Fruit fly (Drosophila melanogaster) whole organism, prepupa: ENCODE results near the gene CG5853.
A peak's percentile ranks its signal among the peaks of the same experiment; 100 is the strongest.

Experiments
- CG10631 ChIP-seq: fragments of 200-800 bp; sonication (Bioruptor generic); optimal IDR thresholded peaks from 2 replicates; lab custom pipeline; 2016; ENCODE audit warnings: missing biosample characterization, missing genetic modification characterization
- CG10669 ChIP-seq: fragments of 200-800 bp; sonication (Bioruptor generic); optimal IDR thresholded peaks from 3 replicates; lab custom pipeline; 2018; ENCODE audit warnings: missing biosample characterization, mild to moderate bottlenecking, missing genetic modification characterization, moderate library complexity
- CG11762 ChIP-seq: fragments of 200-800 bp; sonication (Bioruptor generic); optimal IDR thresholded peaks from 3 replicates; lab custom pipeline; 2016; ENCODE audit warnings: missing biosample characterization, missing genetic modification characterization; ENCODE audit not compliant: insufficient read depth
- CG11902 ChIP-seq: fragments of 200-800 bp; sonication (Bioruptor generic); optimal IDR thresholded peaks from 3 replicates; lab custom pipeline; 2016; ENCODE audit warnings: missing biosample characterization, missing genetic modification characterization
- CG15336 ChIP-seq: fragments of 200-800 bp; sonication (Bioruptor generic); IDR thresholded peaks from 2 replicates; pipeline ENCODE4 v1.3.6; 2022; ENCODE audit warnings: missing biosample characterization, missing genetic modification characterization
- CG1621 ChIP-seq: fragments of 200-800 bp; sonication (Bioruptor generic); optimal IDR thresholded peaks from 3 replicates; lab custom pipeline; 2018; ENCODE audit warnings: missing biosample characterization, mild to moderate bottlenecking, missing genetic modification characterization
- CG3032 ChIP-seq: fragments of 200-800 bp; optimal IDR thresholded peaks from 2 replicates; lab custom pipeline; 2019; ENCODE audit warnings: missing biosample characterization, mild to moderate bottlenecking, missing genetic modification characterization, moderate library complexity
- CG31627 ChIP-seq: fragments of 200-800 bp; sonication (Bioruptor generic); optimal IDR thresholded peaks from 3 replicates; lab custom pipeline; 2016; ENCODE audit warnings: missing biosample characterization, missing genetic modification characterization
- CG34406 ChIP-seq: fragments of 200-800 bp; sonication (Bioruptor generic); optimal IDR thresholded peaks from 3 replicates; lab custom pipeline; 2016; ENCODE audit warnings: missing biosample characterization, missing genetic modification characterization
- CG3919 ChIP-seq: fragments of 200-800 bp; sonication (Bioruptor generic); optimal IDR thresholded peaks from 3 replicates; lab custom pipeline; 2016; ENCODE audit warnings: missing biosample characterization, missing genetic modification characterization
- CG6163 ChIP-seq: fragments of 200-800 bp; sonication (Bioruptor generic); IDR thresholded peaks from 3 replicates; pipeline ENCODE4 v1.3.6; 2022; ENCODE audit warnings: missing biosample characterization, missing genetic modification characterization
- CG6276 ChIP-seq: fragments of 200-800 bp; sonication (Bioruptor generic); optimal IDR thresholded peaks from 2 replicates; lab custom pipeline; 2017; ENCODE audit warnings: missing biosample characterization, mild to moderate bottlenecking, missing genetic modification characterization
- CG6792 ChIP-seq: fragments of 200-800 bp; sonication (Bioruptor generic); optimal IDR thresholded peaks from 3 replicates; lab custom pipeline; 2016; ENCODE audit warnings: missing biosample characterization, missing genetic modification characterization
- CG6808 ChIP-seq: fragments of 200-800 bp; sonication (Bioruptor generic); optimal IDR thresholded peaks from 3 replicates; lab custom pipeline; 2017; ENCODE audit warnings: missing biosample characterization, missing genetic modification characterization, mild to moderate bottlenecking, moderate library complexity, missing genetic modification reagents
- CG6854 ChIP-seq: fragments of 200-800 bp; sonication (Bioruptor generic); optimal IDR thresholded peaks from 2 replicates; lab custom pipeline; 2017; ENCODE audit warnings: missing biosample characterization, mild to moderate bottlenecking, missing genetic modification characterization
- CG7368 ChIP-seq: fragments of 200-800 bp; sonication (Bioruptor generic); optimal IDR thresholded peaks from 3 replicates; lab custom pipeline; 2016; ENCODE audit warnings: missing biosample characterization, missing genetic modification characterization
- CG8319 ChIP-seq: fragments of 200-800 bp; sonication (Bioruptor generic); optimal IDR thresholded peaks from 3 replicates; lab custom pipeline; 2016; ENCODE audit warnings: missing biosample characterization, missing genetic modification characterization
- CG8632 ChIP-seq: fragments of 200-800 bp; sonication (Bioruptor generic); optimal IDR thresholded peaks from 3 replicates; lab custom pipeline; 2016; ENCODE audit warnings: missing biosample characterization, missing genetic modification characterization
- CG9139 ChIP-seq: fragments of 200-800 bp; sonication (Bioruptor generic); optimal IDR thresholded peaks from 3 replicates; lab custom pipeline; 2017; ENCODE audit warnings: missing biosample characterization, mild to moderate bottlenecking, missing genetic modification characterization
- Eip75B ChIP-seq: fragments of 200-800 bp; sonication (Bioruptor generic); optimal IDR thresholded peaks from 3 replicates; lab custom pipeline; 2016; ENCODE audit warnings: missing biosample characterization, missing genetic modification characterization
- Eip93F ChIP-seq: fragments of 200-800 bp; sonication (Bioruptor generic); optimal IDR thresholded peaks from 2 replicates; lab custom pipeline; 2016; ENCODE audit warnings: missing biosample characterization, mild to moderate bottlenecking, missing genetic modification characterization
- Ets21C ChIP-seq: fragments of 200-800 bp; sonication (Bioruptor generic); optimal IDR thresholded peaks from 3 replicates; lab custom pipeline; 2016; ENCODE audit warnings: missing biosample characterization, missing genetic modification characterization
- Gug ChIP-seq: fragments of 200-800 bp; sonication (Bioruptor generic); IDR thresholded peaks from 2 replicates; pipeline ENCODE4 v1.3.6; 2022; ENCODE audit warnings: missing biosample characterization, missing genetic modification characterization
- Hr38 ChIP-seq: sonication (Bioruptor generic); optimal IDR thresholded peaks from 2 replicates; lab custom pipeline; 2016; ENCODE audit warnings: missing biosample characterization, missing genetic modification characterization
- Hr39 ChIP-seq: fragments of 200-800 bp; sonication (Bioruptor generic); optimal IDR thresholded peaks from 2 replicates; lab custom pipeline; 2016; ENCODE audit warnings: missing biosample characterization, missing genetic modification characterization
- Hr4 ChIP-seq: fragments of 200-800 bp; sonication (Bioruptor generic); optimal IDR thresholded peaks from 3 replicates; lab custom pipeline; 2016; ENCODE audit warnings: missing biosample characterization, missing genetic modification characterization
- Met ChIP-seq: fragments of 200-800 bp; sonication (Bioruptor generic); optimal IDR thresholded peaks from 3 replicates; lab custom pipeline; 2016; ENCODE audit warnings: missing biosample characterization, missing genetic modification characterization
- OdsH ChIP-seq: fragments of 200-800 bp; sonication (Bioruptor generic); optimal IDR thresholded peaks from 3 replicates; lab custom pipeline; 2016; ENCODE audit warnings: missing biosample characterization, missing genetic modification characterization
- Smox ChIP-seq: fragments of 200-800 bp; sonication (Bioruptor generic); optimal IDR thresholded peaks from 3 replicates; lab custom pipeline; 2016; ENCODE audit warnings: missing biosample characterization, missing genetic modification characterization
- Sox102F ChIP-seq: fragments of 200-800 bp; sonication (Bioruptor generic); optimal IDR thresholded peaks from 2 replicates; lab custom pipeline; 2016; ENCODE audit warnings: missing biosample characterization, mild to moderate bottlenecking, missing genetic modification characterization
- Sox14 ChIP-seq: fragments of 200-800 bp; sonication (Bioruptor generic); optimal IDR thresholded peaks from 3 replicates; lab custom pipeline; 2016; ENCODE audit warnings: missing biosample characterization, missing genetic modification characterization
- Sox15 ChIP-seq: fragments of 200-800 bp; sonication (Bioruptor generic); optimal IDR thresholded peaks from 3 replicates; lab custom pipeline; 2016; ENCODE audit warnings: missing biosample characterization, missing genetic modification characterization
- achi ChIP-seq: fragments of 200-800 bp; sonication (Bioruptor generic); optimal IDR thresholded peaks from 3 replicates; lab custom pipeline; 2016; ENCODE audit warnings: missing biosample characterization, missing genetic modification characterization
- acj6 ChIP-seq: fragments of 200-800 bp; sonication (Bioruptor generic); optimal IDR thresholded peaks from 3 replicates; lab custom pipeline; 2016; ENCODE audit warnings: missing biosample characterization, missing genetic modification characterization
- cyc ChIP-seq: fragments of 200-800 bp; sonication (Bioruptor generic); optimal IDR thresholded peaks from 3 replicates; lab custom pipeline; 2016; ENCODE audit warnings: missing biosample characterization, missing genetic modification characterization
- dsx ChIP-seq: fragments of 200-800 bp; optimal IDR thresholded peaks from 3 replicates; lab custom pipeline; 2019; ENCODE audit warnings: missing biosample characterization, mild to moderate bottlenecking, missing genetic modification characterization, moderate library complexity; ENCODE audit not compliant: poor library complexity, severe bottlenecking
- esn ChIP-seq: fragments of 200-800 bp; sonication (Bioruptor generic); optimal IDR thresholded peaks from 2 replicates; lab custom pipeline; 2016; ENCODE audit warnings: missing biosample characterization, mild to moderate bottlenecking, missing genetic modification characterization, moderate library complexity
- fd59A ChIP-seq: fragments of 200-800 bp; sonication (Bioruptor generic); optimal IDR thresholded peaks from 2 replicates; lab custom pipeline; 2017; ENCODE audit warnings: missing biosample characterization, mild to moderate bottlenecking, missing genetic modification characterization, missing genetic modification reagents
- fd85E ChIP-seq: fragments of 200-800 bp; sonication (Bioruptor generic); optimal IDR thresholded peaks from 3 replicates; lab custom pipeline; 2016; ENCODE audit warnings: missing biosample characterization, missing genetic modification characterization
- fkh ChIP-seq: fragments of 200-800 bp; sonication (Bioruptor generic); optimal IDR thresholded peaks from 3 replicates; lab custom pipeline; 2017; ENCODE audit warnings: missing biosample characterization, mild to moderate bottlenecking, missing genetic modification characterization, moderate library complexity
- lz ChIP-seq: fragments of 200-800 bp; sonication (Bioruptor generic); optimal IDR thresholded peaks from 3 replicates; lab custom pipeline; 2016; ENCODE audit warnings: missing biosample characterization, missing genetic modification characterization
- net ChIP-seq: fragments of 200-800 bp; sonication (Bioruptor generic); optimal IDR thresholded peaks from 3 replicates; lab custom pipeline; 2016; ENCODE audit warnings: missing biosample characterization, missing genetic modification characterization
- pdm3 ChIP-seq: fragments of 200-800 bp; sonication (Bioruptor generic); optimal IDR thresholded peaks from 3 replicates; lab custom pipeline; 2016; ENCODE audit warnings: missing biosample characterization, missing genetic modification characterization
- ss ChIP-seq, 2 experiments: fragments of 200-800 bp; sonication (Bioruptor generic); optimal IDR thresholded peaks; 2 replicates in 1 of 2; 3 replicates in 1 of 2; lab custom pipeline; 2017 to 2018; ENCODE audit warnings: mild to moderate bottlenecking in 2 of 2, missing biosample characterization in 2 of 2, missing genetic modification characterization in 2 of 2, moderate library complexity in 1 of 2
- svp ChIP-seq: fragments of 200-800 bp; sonication (Bioruptor generic); peaks from one replicate; lab custom pipeline; 2016; ENCODE audit warnings: missing biosample characterization, missing genetic modification characterization
- topi ChIP-seq: fragments of 200-800 bp; sonication (Bioruptor generic); optimal IDR thresholded peaks from 3 replicates; lab custom pipeline; 2016; ENCODE audit warnings: missing biosample characterization, missing genetic modification characterization
- vri ChIP-seq: fragments of 200-800 bp; sonication (Bioruptor generic); optimal IDR thresholded peaks from 3 replicates; lab custom pipeline; 2016; ENCODE audit warnings: missing biosample characterization, mild to moderate bottlenecking, missing genetic modification characterization

Gene CG5853

DNA sequence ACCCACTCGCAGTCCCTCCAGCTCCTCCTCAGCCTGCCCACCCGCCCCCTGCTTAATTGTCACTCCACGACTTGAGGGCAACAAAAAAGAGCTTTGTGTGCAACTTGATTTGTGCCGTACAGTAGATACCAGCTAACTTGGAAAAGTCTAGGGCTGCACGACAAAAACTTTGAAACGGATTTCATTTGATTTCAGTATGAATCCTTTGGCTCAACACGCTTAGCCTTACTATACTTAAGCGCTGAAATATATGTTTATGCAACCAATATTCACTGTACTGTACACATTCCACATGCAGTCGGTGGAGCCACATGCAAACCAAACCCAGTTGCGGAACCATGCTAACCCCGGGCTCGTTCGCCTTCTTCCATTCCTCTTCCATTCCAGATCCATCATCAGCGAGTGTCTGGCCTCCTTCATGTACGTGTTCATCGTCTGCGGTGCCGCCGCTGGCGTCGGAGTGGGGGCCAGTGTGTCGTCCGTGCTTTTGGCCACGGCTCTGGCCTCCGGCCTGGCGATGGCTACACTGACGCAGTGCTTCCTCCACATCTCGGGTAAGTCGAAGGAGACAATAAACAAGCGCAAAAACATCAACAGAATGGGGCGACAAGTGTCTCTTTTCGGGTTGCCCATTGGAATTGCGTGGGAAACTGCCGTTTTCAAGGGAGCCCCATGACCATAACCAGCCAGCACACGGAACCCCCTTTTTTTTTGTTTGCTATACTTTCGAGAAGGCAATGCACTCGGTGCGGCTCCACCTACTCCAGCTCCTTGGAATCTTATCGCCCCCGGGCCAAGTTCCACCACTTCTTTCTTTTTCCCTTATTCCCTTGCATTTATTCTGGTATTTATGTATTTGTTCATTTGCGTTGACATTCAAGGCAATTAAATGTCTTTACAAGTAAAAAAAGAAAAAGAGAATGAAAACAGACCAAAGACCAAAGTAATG is 39.2 kb upstream of the CG5853 start (continued):
- peak; percentile 80 for TF ChIP-seq CG11762
- TF ChIP-seq Hr39 (GFP tag; lab: Kevin White, UChicago): peak; percentile 93
- TF ChIP-seq fd59A: peak; percentile 91
- TF ChIP-seq Gug (GFP tag; lab: Robert Waterston, UW): peak; percentile 88
- TF ChIP-seq Met: peak; percentile 95
- peak; percentile 90 for TF ChIP-seq CG11902
- peak; percentile 83 for TF ChIP-seq Eip75B
- peak; percentile 97 for TF ChIP-seq svp (GFP tag; lab: Kevin White, UChicago)
- peak; percentile 94 for TF ChIP-seq CG10631 (GFP tag; lab: Kevin White, UChicago)
- peak; percentile 92 for TF ChIP-seq topi (GFP tag; lab: Kevin White, UChicago)
- TF ChIP-seq CG31627 (GFP tag; lab: Kevin White, UChicago): peak; percentile 93
- peak; percentile 92 for TF ChIP-seq CG6808
- TF ChIP-seq Sox102F (GFP tag; lab: Kevin White, UChicago): peak; percentile 94
- peak; percentile 89 for TF ChIP-seq pdm3 (GFP tag; lab: Kevin White, UChicago)
- peak; percentile 85 for TF ChIP-seq CG8632 (GFP tag; lab: Kevin White, UChicago)
- TF ChIP-seq CG15336: peak; percentile 91
- TF ChIP-seq CG10669 (GFP tag; lab: Kevin White, UChicago): peak; percentile 94
- peak; percentile 92 to 94 for TF ChIP-seq ss (GFP tag; optimal IDR thresholded peaks at IDR 0.05; lab: Kevin White, UChicago)
- peak; percentile 80 for TF ChIP-seq Sox15 (GFP tag; lab: Kevin White, UChicago)
- TF ChIP-seq CG34406: peak; percentile 91
- peak; percentile 91 for TF ChIP-seq CG7368 (GFP tag; lab: Kevin White, UChicago)
- TF ChIP-seq Hr38: no peak
- TF ChIP-seq CG6163: peak; percentile 97
- TF ChIP-seq fd85E (GFP tag; lab: Kevin White, UChicago): peak; percentile 84
- TF ChIP-seq CG9139: peak; percentile 90
- peak; percentile 87 for TF ChIP-seq Eip93F (GFP tag; lab: Kevin White, UChicago)
- TF ChIP-seq CG6792 (GFP tag; lab: Kevin White, UChicago): peak; percentile 90
- TF ChIP-seq CG3919 (GFP tag; lab: Kevin White, UChicago): peak; percentile 95
- peak; percentile 93 for TF ChIP-seq CG3032
- peak; percentile 93 for TF ChIP-seq CG1621 (tag; lab: Kevin White, UChicago)
- TF ChIP-seq CG8319 (GFP tag; lab: Kevin White, UChicago): peak; percentile 85
- peak; percentile 94 for TF ChIP-seq dsx (GFP tag; lab: Kevin White, UChicago)
- peak; percentile 90 for TF ChIP-seq net
- peak; percentile 92 for TF ChIP-seq achi
- no peak for TF ChIP-seq fkh (GFP tag; lab: Kevin White, UChicago)
- peak; percentile 94 for TF ChIP-seq esn (GFP tag; lab: Kevin White, UChicago)
- peak; percentile 90 for TF ChIP-seq OdsH (GFP tag; lab: Kevin White, UChicago)

DNA sequence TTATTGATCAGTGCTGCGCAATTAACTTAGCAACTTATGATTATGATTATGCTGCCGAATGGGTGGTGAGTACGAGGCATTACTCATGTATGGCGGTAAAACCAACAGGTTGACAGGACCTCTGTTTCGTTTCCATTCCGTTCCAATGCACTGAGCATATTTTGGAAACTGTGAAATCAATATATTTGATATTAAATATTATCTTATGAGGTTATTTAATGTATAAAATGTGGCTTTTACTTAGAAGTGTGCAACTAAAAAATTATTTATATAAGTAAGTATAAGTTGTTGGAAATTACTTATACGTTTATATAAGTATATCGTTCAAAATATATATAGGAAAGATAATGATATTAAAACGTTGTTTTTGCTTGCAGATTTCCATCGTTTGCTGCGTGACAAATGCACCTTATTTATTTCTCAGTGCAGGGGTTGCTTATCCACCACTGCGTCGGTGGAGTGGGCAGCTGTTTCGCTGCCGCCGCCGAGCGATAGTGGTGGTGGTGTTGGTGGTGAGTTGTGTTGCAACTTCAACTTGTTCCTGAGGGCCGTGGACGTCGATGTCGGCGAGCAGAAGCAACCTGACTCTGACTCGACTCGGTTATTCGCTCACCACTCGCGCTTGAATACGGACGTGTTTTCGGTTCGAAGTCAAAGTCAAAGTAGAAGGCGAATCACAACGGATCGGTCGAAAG is 36.8 kb upstream of the CG5853 start, which contains the start of gene bib:
Gene bib (plus strand): TSS at position 568 of the 695 bp plus-strand sequence.
- TF ChIP-seq Sox14 (GFP tag; lab: Kevin White, UChicago): peak; percentile 75
- TF ChIP-seq vri (GFP tag; lab: Kevin White, UChicago): peak; percentile 79
- peak; percentile 80 for TF ChIP-seq Smox (GFP tag; lab: Kevin White, UChicago)
- peak; percentile 88 for TF ChIP-seq CG6792 (GFP tag; lab: Kevin White, UChicago)
- peak; percentile 50 for TF ChIP-seq Ets21C (GFP tag; lab: Kevin White, UChicago)
- TF ChIP-seq Gug (GFP tag; lab: Robert Waterston, UW): peak; percentile 41; the same call in 1 of the 2 replicates
- TF ChIP-seq Hr4: peak; percentile 70
- peak; percentile 75 for TF ChIP-seq CG8319 (GFP tag; lab: Kevin White, UChicago)
- TF ChIP-seq Eip75B: peak; percentile 81
- peak; percentile 90 for TF ChIP-seq acj6 (GFP tag; lab: Kevin White, UChicago)
- TF ChIP-seq Sox15 (GFP tag; lab: Kevin White, UChicago): peak; percentile 67
- TF ChIP-seq CG6276 (GFP tag; lab: Kevin White, UChicago): peak; percentile 76
- TF ChIP-seq Eip93F (GFP tag; lab: Kevin White, UChicago): peak; percentile 60
- TF ChIP-seq achi: peak; percentile 91
- peak; percentile 65 for TF ChIP-seq fd85E (GFP tag; lab: Kevin White, UChicago)
- peak; percentile 80 for TF ChIP-seq CG15336
- peak; percentile 92 for TF ChIP-seq CG34406
- TF ChIP-seq cyc (GFP tag; lab: Kevin White, UChicago): peak; percentile 76
- peak; percentile 62 for TF ChIP-seq lz (GFP tag; lab: Kevin White, UChicago)
- peak; percentile 86 for TF ChIP-seq CG9139
- TF ChIP-seq CG6854 (GFP tag; lab: Kevin White, UChicago): peak; percentile 79
- TF ChIP-seq fd59A: peak; percentile 87
